Fruit fly (Drosophila melanogaster) whole organism, embryonic: Measurements from ENCODE around the gene Gclc.

Experiments
- CG11695 ChIP-seq: fragments of 200-800 bp; sonication (Bioruptor generic); IDR thresholded peaks from 3 replicates; pipeline ENCODE4 v1.3.6; 2022; ENCODE audit warnings: missing biosample characterization, missing genetic modification characterization
- CG13287 ChIP-seq: fragments of 200-800 bp; sonication (Bioruptor generic); IDR thresholded peaks from 2 replicates; pipeline ENCODE4 v1.3.6; 2022; ENCODE audit warnings: missing biosample characterization, missing genetic modification characterization; ENCODE audit not compliant: partially characterized antibody
- CG13894 ChIP-seq: fragments of 200-800 bp; sonication (Bioruptor generic); optimal IDR thresholded peaks from 3 replicates; lab custom pipeline; 2018; ENCODE audit warnings: missing biosample characterization, mild to moderate bottlenecking, missing genetic modification characterization, moderate library complexity
- CG18262 ChIP-seq: fragments of 200-800 bp; optimal IDR thresholded peaks from 3 replicates; lab custom pipeline; 2019; ENCODE audit warnings: missing biosample characterization, mild to moderate bottlenecking, missing genetic modification characterization, moderate library complexity
- CG34224 ChIP-seq: fragments of 200-800 bp; sonication (Bioruptor generic); IDR thresholded peaks from 3 replicates; pipeline ENCODE4 v1.3.6; 2022; ENCODE audit warnings: missing biosample characterization, missing genetic modification characterization; ENCODE audit not compliant: partially characterized antibody
- CG3838 ChIP-seq: fragments of 200-800 bp; sonication (Bioruptor generic); optimal IDR thresholded peaks from 3 replicates; lab custom pipeline; 2016; ENCODE audit warnings: missing biosample characterization, missing genetic modification characterization
- CG3995 ChIP-seq: fragments of 200-800 bp; sonication (Bioruptor generic); optimal IDR thresholded peaks from 3 replicates; lab custom pipeline; 2016; ENCODE audit warnings: missing biosample characterization, missing genetic modification characterization
- CG9797 ChIP-seq: fragments of 200-800 bp; sonication (Bioruptor generic); optimal IDR thresholded peaks from 3 replicates; lab custom pipeline; 2018; ENCODE audit warnings: missing biosample characterization, mild to moderate bottlenecking, missing genetic modification characterization
- D ChIP-seq, 2 experiments: fragments of 200-800 bp in 1 of 2; fragments of >200 bp in 1 of 2; sonication (Bioruptor generic) in 1 of 2; optimal IDR thresholded peaks; 2 replicates in 1 of 2; 3 replicates in 1 of 2; lab custom pipeline; 2017; ENCODE audit warnings: mild to moderate bottlenecking in 1 of 2, missing biosample characterization in 1 of 2, missing genetic modification characterization in 1 of 2, missing genetic modification reagents in 1 of 2
- Doc3 ChIP-seq: fragments of 200-800 bp; sonication (Bioruptor generic); IDR thresholded peaks from 3 replicates; pipeline ENCODE4 v1.3.6; 2022; ENCODE audit warnings: missing biosample characterization, missing genetic modification characterization; ENCODE audit not compliant: partially characterized antibody
- Dp ChIP-seq: fragments of 200-800 bp; sonication (Bioruptor generic); optimal IDR thresholded peaks from 2 replicates; lab custom pipeline; 2018; ENCODE audit warnings: missing biosample characterization, mild to moderate bottlenecking, missing genetic modification characterization, moderate library complexity
- E2f2 ChIP-seq: fragments of 200-800 bp; sonication (Bioruptor generic); IDR thresholded peaks from 2 replicates; pipeline ENCODE4 v1.3.6; 2022; ENCODE audit warnings: missing biosample characterization, missing genetic modification characterization
- Hsf ChIP-seq: fragments of 200-800 bp; sonication (Bioruptor generic); optimal IDR thresholded peaks from 3 replicates; lab custom pipeline; 2016; ENCODE audit warnings: missing biosample characterization, missing genetic modification characterization
- MBD-R2 ChIP-seq: fragments of 200-800 bp; sonication (Bioruptor generic); IDR thresholded peaks from 2 replicates; pipeline ENCODE4 v1.3.6; 2022; ENCODE audit warnings: missing biosample characterization, missing genetic modification characterization
- MESR4 ChIP-seq: fragments of 200-800 bp; sonication (Bioruptor generic); optimal IDR thresholded peaks from 2 replicates; lab custom pipeline; 2018; ENCODE audit warnings: missing biosample characterization, mild to moderate bottlenecking, missing genetic modification characterization, moderate library complexity
- Med ChIP-seq: fragments of 200-800 bp; sonication (Bioruptor generic); peaks from one replicate; lab custom pipeline; 2016; ENCODE audit warnings: missing biosample characterization, missing genetic modification characterization, mild to moderate bottlenecking, inconsistent platforms, moderate library complexity
- Pdp1 ChIP-seq, 2 experiments: fragments of 200-800 bp; sonication (Bioruptor generic); optimal IDR thresholded peaks; 3 replicates each; lab custom pipeline; 2016; ENCODE audit warnings: missing biosample characterization in 2 of 2, missing genetic modification characterization in 2 of 2, mild to moderate bottlenecking in 1 of 2, moderate library complexity in 1 of 2
- Trl ChIP-seq, 3 experiments: fragments of >200 bp in 2 of 3; fragments of 200-800 bp in 1 of 3; sonication (Bioruptor generic) in 1 of 3; optimal IDR thresholded peaks; 2 replicates in 1 of 3; 3 replicates in 2 of 3; lab custom pipeline; 2016 to 2017; ENCODE audit warnings: missing biosample characterization in 1 of 3, missing genetic modification characterization in 1 of 3
- crp ChIP-seq, 2 experiments: fragments of 200-800 bp; sonication (Bioruptor generic); optimal IDR thresholded peaks; 2 replicates in 1 of 2; 3 replicates in 1 of 2; lab custom pipeline; 2017; ENCODE audit warnings: missing biosample characterization in 2 of 2, missing genetic modification characterization in 2 of 2, mild to moderate bottlenecking in 1 of 2, moderate library complexity in 1 of 2
- gfzf ChIP-seq: fragments of 200-800 bp; sonication (Bioruptor generic); optimal IDR thresholded peaks from 2 replicates; lab custom pipeline; 2016; ENCODE audit warnings: missing biosample characterization, mild to moderate bottlenecking, missing genetic modification characterization, moderate library complexity
- hbn ChIP-seq: fragments of 200-800 bp; sonication (Bioruptor generic); IDR thresholded peaks from 2 replicates; pipeline ENCODE4 v1.3.6; 2022; ENCODE audit warnings: missing biosample characterization, missing genetic modification characterization; ENCODE audit not compliant: partially characterized antibody
- hkb ChIP-seq, 2 experiments: fragments of 200-800 bp in 1 of 2; fragments of >200 bp in 1 of 2; sonication (Bioruptor generic) in 1 of 2; IDR thresholded peaks in 1 of 2; optimal IDR thresholded peaks in 1 of 2; 2 replicates each; pipeline versions ENCODE4 v1.3.6 to Lab custom; 2017 to 2022; ENCODE audit warnings: missing biosample characterization in 1 of 2, missing genetic modification characterization in 1 of 2
- kah ChIP-seq: fragments of 200-800 bp; sonication (Bioruptor generic); optimal IDR thresholded peaks from 2 replicates; lab custom pipeline; 2018; ENCODE audit warnings: missing biosample characterization, mild to moderate bottlenecking, missing genetic modification characterization
- nerfin-1 ChIP-seq: fragments of 200-800 bp; sonication (Bioruptor generic); optimal IDR thresholded peaks from 3 replicates; lab custom pipeline; 2019; ENCODE audit warnings: missing biosample characterization, mild to moderate bottlenecking, missing genetic modification characterization, moderate library complexity
- otp ChIP-seq: fragments of 200-800 bp; sonication (Bioruptor generic); IDR thresholded peaks from 3 replicates; pipeline ENCODE4, ENCODE4 v1.3.6; 2022; ENCODE audit warnings: missing biosample characterization, missing genetic modification characterization
- pzg ChIP-seq: fragments of 200-800 bp; sonication (Bioruptor generic); optimal IDR thresholded peaks from 3 replicates; lab custom pipeline; 2018; ENCODE audit warnings: missing biosample characterization, mild to moderate bottlenecking, missing genetic modification characterization, moderate library complexity
- scrt ChIP-seq: fragments of 200-800 bp; sonication (Bioruptor generic); optimal IDR thresholded peaks from 2 replicates; lab custom pipeline; 2018; ENCODE audit warnings: missing biosample characterization, mild to moderate bottlenecking, missing genetic modification characterization, moderate library complexity
- slbo ChIP-seq: fragments of 200-800 bp; sonication (Bioruptor generic); IDR thresholded peaks from 2 replicates; pipeline ENCODE4 v1.3.6; 2022; ENCODE audit warnings: missing biosample characterization, missing genetic modification characterization
- sr ChIP-seq: fragments of 200-800 bp; sonication (Bioruptor generic); IDR thresholded peaks from 3 replicates; pipeline ENCODE4 v1.3.6; 2022; ENCODE audit warnings: missing biosample characterization, missing genetic modification characterization
- stwl ChIP-seq: fragments of 200-800 bp; sonication (Bioruptor generic); optimal IDR thresholded peaks from 3 replicates; lab custom pipeline; 2018; ENCODE audit warnings: missing biosample characterization, mild to moderate bottlenecking, missing genetic modification characterization, moderate library complexity
- sug ChIP-seq: fragments of 200-800 bp; optimal IDR thresholded peaks from 2 replicates; lab custom pipeline; 2019; ENCODE audit warnings: missing biosample characterization, mild to moderate bottlenecking, missing genetic modification characterization, moderate library complexity

Gene Gclc

dm6 chrX:8120939-8121338 is 5.0 kb upstream of the Gclc start, which contains the start of gene CG2260 (continued):
- TF ChIP-seq D (optimal IDR thresholded peaks at IDR 0.05; lab: Kevin White, UChicago) = no peak
- TF ChIP-seq D (GFP tag; optimal IDR thresholded peaks at IDR 0.05; lab: Kevin White, UChicago) = no peak
- TF ChIP-seq CG18262 (tag; lab: Kevin White, UChicago) = no peak
- TF ChIP-seq, all 482 proteins: peak for 31

- TF ChIP-seq sr (GFP tag; lab: Robert Waterston, UW) = no peak
- no peak for TF ChIP-seq Hsf (GFP tag; lab: Kevin White, UChicago)
- 0 out of 3 replicates have a peak, but pooled peaks have one; percentile 20 for TF ChIP-seq Doc3 (GFP tag; lab: Robert Waterston, UW)
- no peak for TF ChIP-seq otp (GFP tag; lab: Robert Waterston, UW)
- TF ChIP-seq CG34224 = peak; percentile 10; the same call in 1 of the 3 replicates
- TF ChIP-seq stwl (tag; lab: Kevin White, UChicago) = peak; percentile 97
- peak; percentile 86 for TF ChIP-seq CG3995
- TF ChIP-seq pzg = peak; percentile 28
- peak; percentile 67 for TF ChIP-seq E2f2 (GFP tag; lab: Robert Waterston, UW)
- peak; percentile 76 for TF ChIP-seq scrt (GFP tag; lab: Kevin White, UChicago)
- peak; percentile 37; the same call in 1 of the 2 replicates for TF ChIP-seq MBD-R2 (GFP tag; lab: Robert Waterston, UW)
- peak; percentile 9 for TF ChIP-seq MESR4 (GFP tag; lab: Kevin White, UChicago)
- TF ChIP-seq CG9797 = peak; percentile 35
- TF ChIP-seq sug (tag; lab: Kevin White, UChicago) = peak; percentile 23
- peak; percentile 63 for TF ChIP-seq Med (GFP tag; lab: Kevin White, UChicago)
- peak; percentile 50 for TF ChIP-seq gfzf (GFP tag; lab: Kevin White, UChicago)
- no peak for TF ChIP-seq hkb (optimal IDR thresholded peaks at IDR 0.05; lab: Kevin White, UChicago)
- TF ChIP-seq hkb (GFP tag; IDR thresholded peaks at IDR 0.05; lab: Robert Waterston, UW) = no peak
- peak; percentile 59 for TF ChIP-seq kah (GFP tag; lab: Kevin White, UChicago)
- peak; percentile 53 for TF ChIP-seq CG13287 (GFP tag; lab: Robert Waterston, UW)
- TF ChIP-seq hbn (GFP tag; lab: Robert Waterston, UW) = peak; percentile 46; the same call in 1 of the 2 replicates
- TF ChIP-seq CG11695 = no peak
- TF ChIP-seq crp (GFP tag; optimal IDR thresholded peaks at IDR 0.05; lab: Kevin White, UChicago) = peak in 1 of 2 experiments; percentile 29
- TF ChIP-seq Dp (GFP tag; lab: Kevin White, UChicago) = peak; percentile 58
Observed at dm6 chrX:8116813-8117212, 866 bp upstream of the Gclc start, which contains the start of gene CG1575. CG1575 (plus strand) TSS chrX:8117012.

- TF ChIP-seq nerfin-1 (tag; lab: Kevin White, UChicago) (peak; percentile 13), slbo (GFP tag; lab: Robert Waterston, UW) (0 out of 2 replicates have a peak, but pooled peaks have one; percentile 0), Pdp1 (GFP tag; optimal IDR thresholded peaks at IDR 0.05; lab: Kevin White, UChicago) (peak in 1 of 2 experiments; percentile 95), Trl (optimal IDR thresholded peaks at IDR 0.05; lab: Kevin White, UChicago) (peak in 1 of 2 experiments; percentile 57), Trl (GFP tag; optimal IDR thresholded peaks at IDR 0.05; lab: Kevin White, UChicago) (no peak), CG3838 (GFP tag; lab: Kevin White, UChicago) (no peak), CG13894 (tag; lab: Kevin White, UChicago) (no peak), MESR4 (GFP tag; lab: Kevin White, UChicago) (no peak)
Observed at dm6 chrX:8115343-8115676, 637 bp downstream of the Gclc start.
